Worm (Caenorhabditis elegans): Measurements from ENCODE around the gene T24E12.11.

Gene T24E12.11

ce11 chrII:3736893-3737375, 42.4 kb downstream of the T24E12.11 start, which contains the start of gene F12E12.6:
Gene F12E12.6 (minus strand): TSS chrII:3736943.
- TF ChIP-seq T22C8.4 (GFP tag; IDR thresholded peaks at IDR 0.05), result no peak
- TF ChIP-seq tab-1 (GFP tag; IDR thresholded peaks at IDR 0.05), result no peak
- no peak for TF ChIP-seq klf-2 (GFP tag; conservative IDR thresholded peaks at IDR 0.05)
- no peak for TF ChIP-seq ref-1 (GFP tag; conservative IDR thresholded peaks at IDR 0.05)
- no peak for TF ChIP-seq ztf-29 (GFP tag; IDR thresholded peaks at IDR 0.05)
- no peak for TF ChIP-seq med-1 (GFP tag; optimal IDR thresholded peaks at IDR 0.05; ENCODE audit: insufficient read depth)
- no peak for TF ChIP-seq flt-1 (GFP tag; IDR thresholded peaks at IDR 0.05)
- no peak for TF ChIP-seq cog-1 (tag; optimal IDR thresholded peaks at IDR 0.05)

ce11 chrII:3731723-3732122, 47.6 kb downstream of the T24E12.11 start, which contains the start of the genes sdz-12 and bath-31:
Gene sdz-12 (minus strand): TSS chrII:3731823.
Gene bath-31 (plus strand): TSS chrII:3731973.
- no peak for TF ChIP-seq cog-1 (tag; optimal IDR thresholded peaks at IDR 0.05)
- no peak for TF ChIP-seq ztf-23 (GFP tag; IDR thresholded peaks at IDR 0.05)
- TF ChIP-seq klf-2 (GFP tag; conservative IDR thresholded peaks at IDR 0.05), result no peak
- TF ChIP-seq flt-1 (GFP tag; IDR thresholded peaks at IDR 0.05), result no peak
- TF ChIP-seq T22C8.4 (GFP tag; IDR thresholded peaks at IDR 0.05), result no peak
- no peak for TF ChIP-seq ztf-29 (GFP tag; IDR thresholded peaks at IDR 0.05)
- TF ChIP-seq ref-1 (GFP tag; conservative IDR thresholded peaks at IDR 0.05), result no peak
- TF ChIP-seq med-1 (GFP tag; optimal IDR thresholded peaks at IDR 0.05; ENCODE audit: insufficient read depth), result no peak
- TF ChIP-seq tab-1 (GFP tag; IDR thresholded peaks at IDR 0.05), result no peak

Measured in whole organism, midembryonic.